Worm (Caenorhabditis elegans) whole organism, young adult: ENCODE results near the gene nstp-2.

Experiments
- F23B12.7 ChIP-seq: sonication (generic microtip); optimal IDR thresholded peaks from 2 replicates; lab custom pipeline; 2017; ENCODE audit warnings: missing genetic modification characterization, mild to moderate bottlenecking, missing compliant biosample characterization, antibody characterized with exemption, moderate library complexity; ENCODE audit not compliant: insufficient read depth
- F37B4.10 ChIP-seq: fragments of 200-800 bp; sonication (Bioruptor generic); IDR thresholded peaks from 2 replicates; pipeline ENCODE4 v1.3.6; 2022; ENCODE audit warnings: missing genetic modification characterization, missing compliant biosample characterization
- F52B5.7 ChIP-seq: sonication (generic microtip); optimal IDR thresholded peaks from 2 replicates; lab custom pipeline; 2016; ENCODE audit warnings: mild to moderate bottlenecking, missing genetic modification characterization, missing compliant biosample characterization
- K12H6.12 ChIP-seq: fragments of 200-800 bp; sonication (Bioruptor generic); optimal IDR thresholded peaks from 2 replicates; lab custom pipeline; 2018; ENCODE audit warnings: mild to moderate bottlenecking, missing genetic modification characterization, missing compliant biosample characterization
- Y95B8A.8 ChIP-seq: fragments of 200-800 bp; sonication (Bioruptor generic); IDR thresholded peaks from 2 replicates; pipeline ENCODE4 v1.3.6; 2022; ENCODE audit warnings: missing genetic modification reagents, missing genetic modification characterization, missing compliant biosample characterization
- ama-1 ChIP-seq, 3 experiments: fragments of 150-350 bp in 1 of 3; sonication (generic microtip) in 2 of 3; optimal IDR thresholded peaks; 2 replicates each; lab custom pipeline; 2014 to 2018; ENCODE audit warnings: missing biosample characterization in 2 of 3, missing genetic modification characterization in 2 of 3, missing genetic modification reagents in 2 of 3
- atf-7 ChIP-seq: sonication (generic microtip); optimal IDR thresholded peaks from 2 replicates; lab custom pipeline; 2017; ENCODE audit warnings: mild to moderate bottlenecking, missing genetic modification characterization, missing compliant biosample characterization
- attf-3 ChIP-seq: fragments of 200-800 bp; sonication (Bioruptor generic); conservative IDR thresholded peaks from 2 replicates; pipeline ENCODE4 v1.3.6; 2022; ENCODE audit warnings: missing genetic modification reagents, missing genetic modification characterization, missing compliant biosample characterization
- attf-5 ChIP-seq: fragments of 200-800 bp; sonication (Bioruptor generic); optimal IDR thresholded peaks from 2 replicates; lab custom pipeline; 2018; ENCODE audit warnings: mild to moderate bottlenecking, missing genetic modification characterization, missing compliant biosample characterization
- cebp-1 ChIP-seq, 2 experiments: fragments of 200-800 bp in 1 of 2; sonication (Bioruptor generic) in 1 of 2; sonication (generic microtip) in 1 of 2; IDR thresholded peaks in 1 of 2; optimal IDR thresholded peaks in 1 of 2; 2 replicates each; pipeline versions ENCODE4 v1.3.6 to Lab custom; 2017 to 2022; ENCODE audit warnings: missing compliant biosample characterization in 2 of 2, missing genetic modification characterization in 2 of 2, mild to moderate bottlenecking in 1 of 2, missing genetic modification reagents in 1 of 2, moderate library complexity in 1 of 2
- ceh-58 ChIP-seq: fragments of 200-800 bp; sonication (Bioruptor generic); IDR thresholded peaks from 2 replicates; pipeline ENCODE4 v1.3.6; 2022; ENCODE audit warnings: missing genetic modification characterization, missing compliant biosample characterization
- chd-7 ChIP-seq: sonication (generic microtip); optimal IDR thresholded peaks from 2 replicates; lab custom pipeline; 2016; ENCODE audit warnings: mild to moderate bottlenecking, missing genetic modification characterization, moderate library complexity, missing compliant biosample characterization
- dox-1 ChIP-seq: fragments of 200-800 bp; sonication (Bioruptor generic); IDR thresholded peaks from 2 replicates; pipeline ENCODE4 v1.3.6; 2022; ENCODE audit warnings: missing genetic modification reagents, missing genetic modification characterization, missing compliant biosample characterization
- efl-1 ChIP-seq: fragments of 150-350 bp; optimal IDR thresholded peaks from 2 replicates; lab custom pipeline; 2014; ENCODE audit warnings: missing biosample characterization, missing genetic modification reagents, missing genetic modification characterization
- egl-18 ChIP-seq: fragments of 200-800 bp; sonication (Bioruptor generic); IDR thresholded peaks from 2 replicates; pipeline ENCODE4 v1.3.6; 2022; ENCODE audit warnings: missing genetic modification reagents, missing genetic modification characterization, missing compliant biosample characterization
- ets-4 ChIP-seq: fragments of 200-800 bp; sonication (Bioruptor generic); optimal IDR thresholded peaks from 2 replicates; lab custom pipeline; 2018; ENCODE audit warnings: mild to moderate bottlenecking, missing genetic modification characterization, missing compliant biosample characterization
- him-1 ChIP-seq: sonication (generic microtip); optimal IDR thresholded peaks from 2 replicates; lab custom pipeline; 2016; ENCODE audit warnings: missing genotype, missing genetic modification reagents, missing genetic modification characterization, missing compliant biosample characterization
- hmg-1.2 ChIP-seq: fragments of 200-800 bp; sonication (Bioruptor generic); IDR thresholded peaks from 2 replicates; pipeline ENCODE4 v1.3.6; 2022; ENCODE audit warnings: missing genetic modification reagents, missing genetic modification characterization, missing compliant biosample characterization
- lag-1 ChIP-seq: fragments of 200-800 bp; sonication (Bioruptor generic); IDR thresholded peaks from 2 replicates; pipeline ENCODE4 v1.3.6; 2022; ENCODE audit warnings: missing genetic modification reagents, missing genetic modification characterization, missing compliant biosample characterization
- lin-40 ChIP-seq: sonication (generic microtip); optimal IDR thresholded peaks from 2 replicates; lab custom pipeline; 2016; ENCODE audit warnings: missing genetic modification characterization, mild to moderate bottlenecking, missing compliant biosample characterization, missing genotype, missing genetic modification reagents
- lsl-1 ChIP-seq: fragments of 200-800 bp; sonication (Bioruptor generic); optimal IDR thresholded peaks from 2 replicates; lab custom pipeline; 2018; ENCODE audit warnings: mild to moderate bottlenecking, missing genetic modification characterization, moderate library complexity, missing compliant biosample characterization
- mel-28 ChIP-seq: sonication (generic microtip); optimal IDR thresholded peaks from 2 replicates; lab custom pipeline; 2016; ENCODE audit warnings: borderline replicate concordance, mild to moderate bottlenecking, missing genetic modification characterization, missing compliant biosample characterization
- mxl-1 ChIP-seq: sonication (generic microtip); optimal IDR thresholded peaks from 2 replicates; lab custom pipeline; 2016; ENCODE audit warnings: missing genetic modification characterization, missing compliant biosample characterization
- nfya-1 ChIP-seq: sonication (generic microtip); optimal IDR thresholded peaks from 2 replicates; lab custom pipeline; 2017; ENCODE audit warnings: antibody characterized with exemption, missing compliant biosample characterization, missing genetic modification characterization, borderline replicate concordance; ENCODE audit not compliant: insufficient read depth
- nhr-179 ChIP-seq: sonication (generic microtip); optimal IDR thresholded peaks from 2 replicates; lab custom pipeline; 2016; ENCODE audit warnings: mild to moderate bottlenecking, missing genetic modification characterization, missing compliant biosample characterization
- nhr-80 ChIP-seq: sonication (generic microtip); optimal IDR thresholded peaks from 2 replicates; lab custom pipeline; 2016; ENCODE audit warnings: missing genetic modification characterization, missing compliant biosample characterization
- pha-4 ChIP-seq: fragments of 150-350 bp; sonication (generic microtip); optimal IDR thresholded peaks from 2 replicates; lab custom pipeline; 2014; ENCODE audit warnings: missing biosample characterization, missing genetic modification reagents, missing genetic modification characterization
- repo-1 ChIP-seq: sonication (generic microtip); optimal IDR thresholded peaks from 2 replicates; lab custom pipeline; 2017; ENCODE audit warnings: mild to moderate bottlenecking, missing genetic modification characterization, missing compliant biosample characterization
- snpc-1.1 ChIP-seq: sonication (generic microtip); optimal IDR thresholded peaks from 2 replicates; lab custom pipeline; 2017; ENCODE audit warnings: missing genetic modification characterization, mild to moderate bottlenecking, missing compliant biosample characterization, antibody characterized with exemption, moderate library complexity, missing genotype, missing genetic modification reagents; ENCODE audit not compliant: insufficient read depth
- snpc-1.3 ChIP-seq: sonication (generic microtip); optimal IDR thresholded peaks from 2 replicates; lab custom pipeline; 2017; ENCODE audit warnings: missing genetic modification characterization, mild to moderate bottlenecking, missing compliant biosample characterization, antibody characterized with exemption, moderate library complexity, missing genotype, missing genetic modification reagents; ENCODE audit not compliant: insufficient read depth
- snpc-3.4 ChIP-seq: sonication (generic microtip); optimal IDR thresholded peaks from 2 replicates; lab custom pipeline; 2017; ENCODE audit warnings: missing genetic modification characterization, mild to moderate bottlenecking, missing compliant biosample characterization, antibody characterized with exemption, moderate library complexity, missing genotype, missing genetic modification reagents
- somi-1 ChIP-seq: fragments of 200-800 bp; sonication (Bioruptor generic); optimal IDR thresholded peaks from 2 replicates; lab custom pipeline; 2018; ENCODE audit warnings: mild to moderate bottlenecking, missing genetic modification characterization, missing compliant biosample characterization
- tbp1 ChIP-seq: fragments of 200-800 bp; sonication (Bioruptor generic); optimal IDR thresholded peaks from 2 replicates; lab custom pipeline; 2018; ENCODE audit warnings: mild to moderate bottlenecking, missing genetic modification characterization, missing compliant biosample characterization
- zfh-2 ChIP-seq: fragments of 200-800 bp; sonication (Bioruptor generic); conservative IDR thresholded peaks from 2 replicates; pipeline ENCODE4 v1.3.6; 2022; ENCODE audit warnings: missing genetic modification reagents, missing genetic modification characterization, missing compliant biosample characterization
- ztf-18 ChIP-seq: sonication (generic microtip); optimal IDR thresholded peaks from 2 replicates; lab custom pipeline; 2016; ENCODE audit warnings: missing genotype, mild to moderate bottlenecking, missing genetic modification characterization, missing compliant biosample characterization
- ztf-25 ChIP-seq: fragments of 200-800 bp; sonication (Bioruptor generic); IDR thresholded peaks from 2 replicates; pipeline ENCODE4 v1.3.6; 2022; ENCODE audit warnings: missing genetic modification reagents, missing genetic modification characterization, missing compliant biosample characterization

Gene nstp-2

DNA sequence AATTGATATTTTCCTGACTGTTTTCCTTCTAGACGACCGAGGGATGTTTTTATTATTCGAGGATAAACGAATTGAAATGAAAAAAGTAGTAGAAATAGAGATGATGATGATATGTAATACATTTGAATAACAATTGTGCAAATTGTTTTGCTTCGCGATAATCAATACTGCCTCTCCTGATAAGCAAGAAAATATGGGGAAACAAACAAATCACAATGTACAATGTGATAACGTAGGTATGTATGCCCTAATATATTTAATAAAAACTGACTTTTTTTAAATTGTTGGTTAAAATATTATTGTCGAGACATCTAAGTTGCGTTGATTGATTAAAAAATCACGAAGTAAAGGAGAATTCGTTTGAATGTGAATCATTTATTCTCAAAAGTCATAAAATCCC, 21.8 kb upstream of the nstp-2 start, which contains the start of gene cest-5.2:
Gene cest-5.2 (minus strand): TSS at position 128 of the 400 bp plus-strand sequence.
- peak; percentile 19 for TF ChIP-seq nhr-80 (tag; lab: Kevin White, UChicago)
- TF ChIP-seq chd-7 = no peak

- TF ChIP-seq ama-1 (optimal IDR thresholded peaks at IDR 0.05; lab: Kevin White, UChicago) (no peak), ama-1 (GFP tag; optimal IDR thresholded peaks at IDR 0.05; lab: Kevin White, UChicago) (no peak), efl-1 (no peak), nfya-1 (tag; lab: Kevin White, UChicago) (no peak), K12H6.12 (tag; lab: Kevin White, UChicago) (no peak)
- TF ChIP-seq, all 124 proteins: peak for 0
Observed at ce11 chrIV:6623390-6623789, 17.4 kb upstream of the nstp-2 start, which contains the start of gene C01B10.44. Gene C01B10.44 (plus strand): TSS chrIV:6623690.

DNA sequence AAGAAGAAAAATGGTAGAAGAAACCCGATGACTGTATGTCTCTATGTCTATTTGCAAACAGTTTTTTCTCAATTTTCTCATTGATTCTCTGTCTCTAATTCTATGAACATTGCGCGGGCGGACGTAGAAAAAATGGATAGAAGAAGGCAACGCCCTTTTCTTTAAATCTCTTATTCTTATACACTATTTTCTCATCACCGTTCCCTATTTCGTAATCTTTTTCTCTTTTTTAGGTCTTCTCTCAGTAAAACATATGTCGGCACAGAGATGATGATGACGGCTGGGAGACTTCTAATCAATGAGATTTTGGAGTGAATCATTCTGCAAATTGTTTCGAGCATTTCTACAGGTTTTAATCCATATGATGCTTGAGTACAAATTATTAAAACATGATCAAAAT, 16.2 kb upstream of the nstp-2 start:
- no peak for TF ChIP-seq Y95B8A.8 (GFP tag; lab: Robert Waterston, UW)
- no peak for TF ChIP-seq pha-4 (tag; lab: Kevin White, UChicago)
- no peak for TF ChIP-seq snpc-1.1 (tag; lab: Kevin White, UChicago)
- no peak for TF ChIP-seq tbp1 (GFP tag; lab: Kevin White, UChicago)
- TF ChIP-seq lag-1 (GFP tag; lab: Robert Waterston, UW) = no peak
- no peak for TF ChIP-seq ets-4
- no peak for TF ChIP-seq snpc-1.3 (tag; lab: Kevin White, UChicago)
- peak; percentile 70 for TF ChIP-seq cebp-1 (GFP tag; IDR thresholded peaks at IDR 0.05; lab: Robert Waterston, UW)
- peak; percentile 89 for TF ChIP-seq cebp-1 (tag; optimal IDR thresholded peaks at IDR 0.05; lab: Kevin White, UChicago)
- TF ChIP-seq zfh-2 = no peak
- TF ChIP-seq dox-1 (GFP tag; lab: Robert Waterston, UW) = no peak
- TF ChIP-seq atf-7 (tag; lab: Kevin White, UChicago) = no peak
- TF ChIP-seq somi-1 = peak; percentile 4
- TF ChIP-seq, all 124 proteins: peak for 2

DNA sequence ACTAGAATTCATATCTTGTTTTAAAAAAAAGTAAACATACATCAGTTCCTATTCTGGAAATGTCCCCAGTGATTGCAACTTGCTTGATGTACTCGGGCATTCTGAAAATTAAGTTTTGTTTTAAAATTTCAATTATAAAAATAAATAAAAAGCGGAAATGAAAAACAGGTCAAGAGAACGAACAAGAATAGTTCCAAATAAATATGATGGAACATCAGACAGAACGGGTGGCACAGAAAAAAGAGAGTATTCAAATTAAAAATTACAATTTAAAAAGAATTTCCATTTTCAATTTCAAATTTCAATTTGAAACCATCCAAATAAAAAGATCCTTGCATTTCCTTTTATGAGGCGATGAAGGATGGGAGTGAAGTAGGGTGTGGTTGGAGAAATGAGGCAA, 15.3 kb upstream of the nstp-2 start, which contains the start of gene C01B10.3:
Gene C01B10.3 (minus strand): TSS at position 101 of the 400 bp plus-strand sequence.
- TF ChIP-seq mel-28 (tag; lab: Kevin White, UChicago) (no peak), ztf-25 (no peak), ama-1 (optimal IDR thresholded peaks at IDR 0.05; lab: Kevin White, UChicago) (no peak), ama-1 (GFP tag; optimal IDR thresholded peaks at IDR 0.05; lab: Kevin White, UChicago) (no peak), attf-3 (GFP tag; lab: Robert Waterston, UW) (no peak), F52B5.7 (no peak), ceh-58 (GFP tag; lab: Robert Waterston, UW) (no peak), him-1 (no peak), lsl-1 (GFP tag; lab: Kevin White, UChicago) (no peak), nhr-179 (tag; lab: Kevin White, UChicago) (no peak), egl-18 (GFP tag; lab: Robert Waterston, UW) (no peak), F37B4.10 (GFP tag; lab: Robert Waterston, UW) (no peak), F23B12.7 (no peak)

- TF ChIP-seq cebp-1 (GFP tag; IDR thresholded peaks at IDR 0.05; lab: Robert Waterston, UW) (peak; percentile 83), cebp-1 (tag; optimal IDR thresholded peaks at IDR 0.05; lab: Kevin White, UChicago) (peak; percentile 95), lin-40 (tag; lab: Kevin White, UChicago) (peak; percentile 3), hmg-1.2 (peak; percentile 52; the same call in 1 of the 2 replicates), mxl-1 (tag; lab: Kevin White, UChicago) (no peak), nhr-80 (tag; lab: Kevin White, UChicago) (peak; percentile 27), ztf-18 (tag; lab: Kevin White, UChicago) (peak; percentile 0), repo-1 (tag; lab: Kevin White, UChicago) (no peak), attf-5 (peak; percentile 81), snpc-3.4 (tag; lab: Kevin White, UChicago) (no peak)
Observed at ce11 chrIV:6618607-6619006, 12.6 kb upstream of the nstp-2 start.
